Worm (Caenorhabditis elegans) whole organism, L2 larva: ENCODE measurements around the gene far-4.

Experiments
- alr-1 ChIP-seq: fragments of 150-350 bp; optimal IDR thresholded peaks from 2 replicates; lab custom pipeline; 2014; ENCODE audit warnings: missing biosample characterization, missing genetic modification characterization
- aly-2 ChIP-seq: fragments of 150-350 bp; optimal IDR thresholded peaks from 2 replicates; lab custom pipeline; 2014; ENCODE audit warnings: missing biosample characterization, missing genetic modification characterization
- ceh-82 ChIP-seq: fragments of 150-350 bp; optimal IDR thresholded peaks from 2 replicates; lab custom pipeline; 2014; ENCODE audit warnings: missing biosample characterization, missing genetic modification characterization
- lin-39 ChIP-seq: fragments of 150-350 bp; optimal IDR thresholded peaks from 2 replicates; lab custom pipeline; 2014; ENCODE audit warnings: missing biosample characterization, missing genetic modification reagents, missing genetic modification characterization
- lsy-2 ChIP-seq, 2 experiments: fragments of 150-350 bp in 1 of 2; sonication (generic microtip) in 1 of 2; optimal IDR thresholded peaks; 2 replicates each; lab custom pipeline; 2014 to 2017; ENCODE audit warnings: missing biosample characterization in 2 of 2, missing genetic modification characterization in 2 of 2
- mbf-1 ChIP-seq: sonication (generic microtip); optimal IDR thresholded peaks from 2 replicates; lab custom pipeline; 2017; ENCODE audit warnings: missing biosample characterization, missing genetic modification characterization
- mdl-1 ChIP-seq, 2 experiments: fragments of 150-350 bp in 1 of 2; sonication (generic microtip) in 1 of 2; optimal IDR thresholded peaks; 2 replicates each; lab custom pipeline; 2017; ENCODE audit warnings: missing biosample characterization in 2 of 2, missing genetic modification characterization in 2 of 2
- nhr-237 ChIP-seq: fragments of 150-350 bp; optimal IDR thresholded peaks from 2 replicates; lab custom pipeline; 2014; ENCODE audit warnings: missing biosample characterization, missing genetic modification characterization
- skn-1 ChIP-seq: sonication (generic microtip); optimal IDR thresholded peaks from 2 replicates; lab custom pipeline; 2017; ENCODE audit warnings: missing biosample characterization, missing genetic modification characterization
- unc-62 ChIP-seq: fragments of 150-350 bp; optimal IDR thresholded peaks from 2 replicates; lab custom pipeline; 2014; ENCODE audit warnings: missing biosample characterization, missing genetic modification reagents, missing genetic modification characterization
- ztf-1 ChIP-seq: fragments of 200-800 bp; sonication (Bioruptor generic); conservative IDR thresholded peaks from 2 replicates; pipeline ENCODE4 v1.3.6; 2022; ENCODE audit warnings: missing genetic modification characterization, missing compliant biosample characterization

ce11 chrV:12953702-12954101 is 45.8 kb downstream of the far-4 start, which contains the start of gene eif-3.K:
- TF ChIP-seq aly-2: no peak
- no peak for TF ChIP-seq alr-1 (tag; lab: Kevin White, UChicago)
- no peak for TF ChIP-seq nhr-237 (tag; lab: Kevin White, UChicago)
- TF ChIP-seq unc-62 (GFP tag; lab: Kevin White, UChicago): no peak
- no peak for TF ChIP-seq lsy-2 (tag; optimal IDR thresholded peaks at IDR 0.05; lab: Kevin White, UChicago)
- no peak for TF ChIP-seq skn-1
- no peak for TF ChIP-seq ceh-82 (tag; lab: Kevin White, UChicago)
- no peak for TF ChIP-seq mdl-1 (tag; optimal IDR thresholded peaks at IDR 0.05; lab: Kevin White, UChicago)
- TF ChIP-seq ztf-1 (GFP tag; lab: Robert Waterston, UW): no peak
- no peak for TF ChIP-seq lin-39 (tag; lab: Kevin White, UChicago)
- TF ChIP-seq mbf-1 (tag; lab: Kevin White, UChicago): no peak
